Fruit fly (Drosophila melanogaster) whole organism: Measurements from ENCODE around the gene hook.

Experiments used
- CG8478 ChIP-seq: fragments of >200 bp; optimal IDR thresholded peaks from 2 replicates; lab custom pipeline; 2018; ENCODE audit warnings: inconsistent platforms
- Dll ChIP-seq: fragments of >200 bp; optimal IDR thresholded peaks from 2 replicates; lab custom pipeline; 2017
- EcR ChIP-seq, 2 experiments: fragments of >200 bp; optimal IDR thresholded peaks; 2 replicates each; lab custom pipeline; 2017; ENCODE audit warnings: missing biosample characterization in 2 of 2, missing genetic modification characterization in 2 of 2, missing genetic modification reagents in 2 of 2
- pan ChIP-seq: fragments of >200 bp; optimal IDR thresholded peaks from 2 replicates; lab custom pipeline; 2017
- psq ChIP-seq: fragments of >200 bp; optimal IDR thresholded peaks from 2 replicates; lab custom pipeline; 2017
- usp ChIP-seq: fragments of >200 bp; optimal IDR thresholded peaks from 2 replicates; lab custom pipeline; 2017; ENCODE audit warnings: missing biosample characterization, missing genetic modification characterization, mixed read lengths

hook gene

DNA sequence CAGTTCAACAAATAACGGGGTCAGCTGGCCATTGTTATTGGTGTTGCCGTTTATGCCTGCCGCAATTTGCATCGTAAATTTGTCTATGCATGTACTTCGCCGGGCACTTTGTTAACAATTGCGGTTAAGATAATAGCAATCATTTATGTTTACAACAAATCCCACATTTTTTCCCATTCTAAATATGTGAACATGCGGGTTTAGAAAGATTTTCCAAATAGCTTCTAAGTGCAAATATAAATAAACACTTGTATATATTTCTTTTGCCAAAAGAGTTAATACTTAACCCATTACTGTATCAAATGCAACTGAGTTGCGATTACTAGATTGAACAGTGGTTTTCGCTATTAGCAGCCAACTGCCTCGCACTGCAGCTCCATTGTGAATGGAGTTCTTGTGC lies 52.3 kb downstream of the hook start:
- no peak for TF ChIP-seq pan (lab: Kevin White, UChicago)
- TF ChIP-seq usp (GFP tag; lab: Kevin White, UChicago) = no peak
- no peak for TF ChIP-seq EcR (GFP tag; optimal IDR thresholded peaks at IDR 0.05; lab: Kevin White, UChicago)
- TF ChIP-seq Dll (lab: Kevin White, UChicago) = no peak
- no peak for TF ChIP-seq CG8478 (lab: Kevin White, UChicago)
- no peak for TF ChIP-seq psq (lab: Kevin White, UChicago)
